Worm (Caenorhabditis elegans): Measurements from ENCODE around the gene cct-7.

DNA sequence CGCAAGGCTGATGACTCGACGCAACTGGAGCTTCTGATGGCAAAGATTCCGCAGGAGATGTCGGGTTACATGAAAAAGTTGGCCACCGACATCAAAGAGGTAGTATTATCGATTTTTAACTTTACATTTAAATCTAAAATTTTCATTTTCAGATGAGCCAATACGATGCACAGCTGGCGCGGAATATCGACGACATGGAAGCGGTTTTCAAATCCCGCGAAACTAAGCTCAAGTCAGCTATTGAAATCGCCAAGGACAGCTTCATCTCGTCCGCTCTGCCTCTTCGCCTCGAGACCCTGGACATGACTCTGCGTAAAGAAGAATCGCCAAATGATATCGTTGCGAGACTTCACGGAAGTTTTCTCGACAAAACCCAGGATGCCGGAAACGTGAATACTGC lies 2.4 kb upstream of the cct-7 start, which contains the start of gene T10B5.3:
- TF ChIP-seq nhr-76 (tag; optimal IDR thresholded peaks at IDR 0.05), result no peak
- TF ChIP-seq dpl-1 (GFP tag; optimal IDR thresholded peaks at IDR 0.05), result no peak
- no peak for TF ChIP-seq arid-1 (GFP tag; conservative IDR thresholded peaks at IDR 0.05)
- TF ChIP-seq zag-1 (tag; optimal IDR thresholded peaks at IDR 0.05), result no peak
